Worm (Caenorhabditis elegans) whole organism, L4 larva: ENCODE data around the gene Y32G9A.2.

ENCODE experiments used
- D1046.2 ChIP-seq: fragments of 200-800 bp; sonication (Bioruptor generic); IDR thresholded peaks from 2 replicates; pipeline ENCODE4 v1.3.6; 2022; ENCODE audit warnings: missing genetic modification characterization, missing compliant biosample characterization
- F10B5.3 ChIP-seq: sonication (generic microtip); optimal IDR thresholded peaks from 2 replicates; lab custom pipeline; 2016; ENCODE audit warnings: mild to moderate bottlenecking, missing genetic modification characterization, missing compliant biosample characterization
- F26F4.8 ChIP-seq: fragments of 200-800 bp; sonication (Bioruptor generic); conservative IDR thresholded peaks from 2 replicates; pipeline ENCODE4 v1.3.6; 2022; ENCODE audit warnings: missing genetic modification characterization, missing compliant biosample characterization
- F37D6.2 ChIP-seq: sonication (generic microtip); optimal IDR thresholded peaks from 2 replicates; lab custom pipeline; 2016; ENCODE audit warnings: mild to moderate bottlenecking, missing genetic modification characterization, missing compliant biosample characterization
- F49E8.2 ChIP-seq: sonication (generic microtip); optimal IDR thresholded peaks from 2 replicates; lab custom pipeline; 2016; ENCODE audit warnings: missing compliant biosample characterization, mild to moderate bottlenecking, missing genetic modification characterization, borderline replicate concordance
- Y48G9A.11 ChIP-seq: fragments of 200-800 bp; sonication (Bioruptor generic); IDR thresholded peaks from 2 replicates; pipeline ENCODE4 v1.3.6; 2022; ENCODE audit warnings: missing genetic modification reagents, missing genetic modification characterization, missing compliant biosample characterization
- Y5F2A.4 ChIP-seq: fragments of 200-800 bp; sonication (Bioruptor generic); optimal IDR thresholded peaks from 2 replicates; lab custom pipeline; 2018; ENCODE audit warnings: mild to moderate bottlenecking, missing genetic modification characterization, missing compliant biosample characterization
- Y75B8A.6 ChIP-seq: fragments of 200-800 bp; sonication (Bioruptor generic); IDR thresholded peaks from 2 replicates; pipeline ENCODE4 v1.3.6; 2022; ENCODE audit warnings: missing genetic modification reagents, missing genetic modification characterization, missing compliant biosample characterization
- aha-1 ChIP-seq: fragments of 150-350 bp; peaks from one replicate; lab custom pipeline; 2014; ENCODE audit warnings: missing biosample characterization, missing genetic modification characterization
- ceh-32 ChIP-seq: sonication (generic microtip); optimal IDR thresholded peaks from 2 replicates; lab custom pipeline; 2016; ENCODE audit warnings: mild to moderate bottlenecking, missing genetic modification characterization, missing compliant biosample characterization; ENCODE audit not compliant: poor library complexity
- ctbp-1 ChIP-seq: fragments of 200-800 bp; sonication (Bioruptor generic); IDR thresholded peaks from 2 replicates; pipeline ENCODE4 v1.3.6; 2022; ENCODE audit warnings: missing genetic modification reagents, missing genetic modification characterization, missing compliant biosample characterization
- daf-12 ChIP-seq: fragments of 150-350 bp; optimal IDR thresholded peaks from 2 replicates; lab custom pipeline; 2014; ENCODE audit warnings: missing biosample characterization, missing genetic modification reagents, missing genetic modification characterization
- daf-16 ChIP-seq, 3 experiments: sonication (generic microtip); optimal IDR thresholded peaks; 2 replicates each; lab custom pipeline; 2016 to 2017; ENCODE audit warnings: missing genetic modification characterization in 3 of 3, missing genetic modification reagents in 3 of 3, mild to moderate bottlenecking in 2 of 3, missing compliant biosample characterization in 2 of 3, missing biosample characterization in 1 of 3, moderate library complexity in 1 of 3
- daf-19 ChIP-seq: fragments of 200-800 bp; sonication (Bioruptor generic); conservative IDR thresholded peaks from 2 replicates; pipeline ENCODE4 v1.3.6; 2022; ENCODE audit warnings: missing genetic modification characterization, missing compliant biosample characterization
- daf-8 ChIP-seq: fragments of 200-800 bp; sonication (Bioruptor generic); IDR thresholded peaks from 2 replicates; pipeline ENCODE4 v1.3.6; 2022; ENCODE audit warnings: missing genetic modification characterization, missing compliant biosample characterization
- dmd-8 ChIP-seq: fragments of 200-800 bp; sonication (Bioruptor generic); IDR thresholded peaks from 2 replicates; pipeline ENCODE4 v1.3.6; 2022; ENCODE audit warnings: missing genetic modification characterization, missing compliant biosample characterization
- dmd-9 ChIP-seq: fragments of 200-800 bp; sonication (Bioruptor generic); IDR thresholded peaks from 2 replicates; pipeline ENCODE4 v1.3.6; 2022; ENCODE audit warnings: missing genetic modification reagents, missing genetic modification characterization, missing compliant biosample characterization
- dpl-1 ChIP-seq: fragments of 150-350 bp; optimal IDR thresholded peaks from 2 replicates; lab custom pipeline; 2014; ENCODE audit warnings: missing biosample characterization, missing genetic modification reagents, missing genetic modification characterization
- egl-27 ChIP-seq: sonication (generic microtip); optimal IDR thresholded peaks from 3 replicates; lab custom pipeline; 2017; ENCODE audit warnings: missing biosample characterization, missing genetic modification reagents, missing genetic modification characterization
- fkh-10 ChIP-seq: fragments of 150-350 bp; optimal IDR thresholded peaks from 2 replicates; lab custom pipeline; 2014; ENCODE audit warnings: missing biosample characterization, missing genetic modification reagents, missing genetic modification characterization
- fos-1 ChIP-seq: fragments of 150-350 bp; optimal IDR thresholded peaks from 2 replicates; lab custom pipeline; 2014; ENCODE audit warnings: missing biosample characterization, missing genetic modification characterization
- hif-1 ChIP-seq, 2 experiments: sonication (generic microtip); optimal IDR thresholded peaks; 2 replicates each; lab custom pipeline; 2016 to 2017; ENCODE audit warnings: missing compliant biosample characterization in 2 of 2, missing genetic modification characterization in 2 of 2, missing genetic modification reagents in 2 of 2, missing genotype in 2 of 2, mild to moderate bottlenecking in 1 of 2
- hlh-11 ChIP-seq: fragments of 200-800 bp; sonication (Bioruptor generic); optimal IDR thresholded peaks from 2 replicates; lab custom pipeline; 2018; ENCODE audit warnings: mild to moderate bottlenecking, missing genetic modification characterization, missing compliant biosample characterization
- lim-7 ChIP-seq: fragments of 200-800 bp; sonication (Bioruptor generic); IDR thresholded peaks from 2 replicates; pipeline ENCODE4 v1.3.6; 2022; ENCODE audit warnings: missing genetic modification characterization, missing compliant biosample characterization
- lin-13 ChIP-seq: fragments of 150-350 bp; optimal IDR thresholded peaks from 2 replicates; lab custom pipeline; 2014; ENCODE audit warnings: missing biosample characterization, missing genetic modification reagents, missing genetic modification characterization
- lin-15B ChIP-seq: fragments of 150-350 bp; sonication (generic microtip); optimal IDR thresholded peaks from 3 replicates; lab custom pipeline; 2014; ENCODE audit warnings: missing biosample characterization, missing genetic modification characterization
- lin-38 ChIP-seq: fragments of 200-800 bp; sonication (Bioruptor generic); IDR thresholded peaks from 2 replicates; pipeline ENCODE4 v1.3.6; 2022; ENCODE audit warnings: missing genetic modification reagents, missing genetic modification characterization, missing compliant biosample characterization
- lin-39 ChIP-seq: fragments of 150-350 bp; optimal IDR thresholded peaks from 2 replicates; lab custom pipeline; 2014; ENCODE audit warnings: missing biosample characterization, missing genetic modification reagents, missing genetic modification characterization
- lsy-2 ChIP-seq, 2 experiments: fragments of 150-350 bp in 1 of 2; sonication (generic microtip) in 1 of 2; optimal IDR thresholded peaks; 2 replicates each; lab custom pipeline; 2014 to 2017; ENCODE audit warnings: missing biosample characterization in 2 of 2, missing genetic modification characterization in 2 of 2
- madf-9 ChIP-seq: fragments of 200-800 bp; sonication (Bioruptor generic); conservative IDR thresholded peaks from 2 replicates; pipeline ENCODE4 v1.3.6; 2022; ENCODE audit warnings: missing genetic modification reagents, missing genetic modification characterization, missing compliant biosample characterization
- mdl-1 ChIP-seq, 2 experiments: fragments of 150-350 bp in 1 of 2; sonication (generic microtip) in 1 of 2; optimal IDR thresholded peaks; 2 replicates each; lab custom pipeline; 2014 to 2017; ENCODE audit warnings: missing biosample characterization in 2 of 2, missing genetic modification characterization in 2 of 2
- mdt-29 ChIP-seq: fragments of 200-800 bp; sonication (Bioruptor generic); IDR thresholded peaks from 2 replicates; pipeline ENCODE4 v1.3.6; 2022; ENCODE audit warnings: missing genetic modification reagents, missing genetic modification characterization, missing compliant biosample characterization
- mep-1 ChIP-seq: fragments of 150-350 bp; sonication (generic microtip); optimal IDR thresholded peaks from 3 replicates; lab custom pipeline; 2014; ENCODE audit warnings: missing biosample characterization, missing genetic modification characterization
- nhr-10 ChIP-seq: fragments of 150-350 bp; optimal IDR thresholded peaks from 2 replicates; lab custom pipeline; 2014; ENCODE audit warnings: missing biosample characterization, missing genetic modification characterization
- nhr-111 ChIP-seq: fragments of 200-800 bp; sonication (Bioruptor generic); optimal IDR thresholded peaks from 2 replicates; lab custom pipeline; 2018; ENCODE audit warnings: mild to moderate bottlenecking, missing genetic modification characterization, missing compliant biosample characterization
- nhr-25 ChIP-seq: sonication (generic microtip); optimal IDR thresholded peaks from 2 replicates; lab custom pipeline; 2017; ENCODE audit warnings: missing genetic modification characterization, mild to moderate bottlenecking, missing compliant biosample characterization, antibody characterized with exemption, moderate library complexity, borderline replicate concordance; ENCODE audit not compliant: insufficient read depth
- nhr-6 ChIP-seq: fragments of 150-350 bp; optimal IDR thresholded peaks from 2 replicates; lab custom pipeline; 2014; ENCODE audit warnings: missing biosample characterization, missing genetic modification characterization
- nhr-77 ChIP-seq: fragments of 150-350 bp; optimal IDR thresholded peaks from 2 replicates; lab custom pipeline; 2014; ENCODE audit warnings: missing biosample characterization, missing genetic modification characterization
- pha-4 ChIP-seq, 2 experiments: fragments of 150-350 bp in 1 of 2; fragments of 200-800 bp in 1 of 2; sonication (Bioruptor generic) in 1 of 2; IDR thresholded peaks in 1 of 2; optimal IDR thresholded peaks in 1 of 2; 2 replicates each; pipeline versions ENCODE4 v1.3.6 to Lab custom; 2014 to 2022; ENCODE audit warnings: missing genetic modification characterization in 2 of 2, missing genetic modification reagents in 2 of 2, missing biosample characterization in 1 of 2, missing compliant biosample characterization in 1 of 2
- php-3 ChIP-seq: fragments of 200-800 bp; sonication (Bioruptor generic); IDR thresholded peaks from 2 replicates; pipeline ENCODE4 v1.3.6; 2022; ENCODE audit warnings: missing genetic modification reagents, missing genetic modification characterization, missing compliant biosample characterization
- rbr-2 ChIP-seq: sonication (generic microtip); optimal IDR thresholded peaks from 2 replicates; lab custom pipeline; 2016; ENCODE audit warnings: missing genotype, missing genetic modification characterization, missing compliant biosample characterization
- set-16 ChIP-seq: fragments of 200-800 bp; sonication (Bioruptor generic); IDR thresholded peaks from 2 replicates; pipeline ENCODE4 v1.3.6; 2022; ENCODE audit warnings: missing genetic modification reagents, missing genetic modification characterization, missing compliant biosample characterization
- spr-3 ChIP-seq: fragments of 200-800 bp; sonication (Bioruptor generic); optimal IDR thresholded peaks from 2 replicates; lab custom pipeline; 2018; ENCODE audit warnings: mild to moderate bottlenecking, missing genetic modification characterization, missing compliant biosample characterization
- tra-1 ChIP-seq: fragments of 200-800 bp; sonication (Bioruptor generic); IDR thresholded peaks from 2 replicates; pipeline ENCODE4 v1.3.6; 2022; ENCODE audit warnings: missing genetic modification reagents, missing genetic modification characterization, missing compliant biosample characterization
- unc-62 ChIP-seq, 3 experiments: fragments of 150-350 bp in 1 of 3; sonication (generic microtip); optimal IDR thresholded peaks in 2 of 3; peaks in 1 of 3; 1 replicate in 1 of 3; 2 replicates in 2 of 3; lab custom pipeline; 2014 to 2017; ENCODE audit warnings: missing biosample characterization in 3 of 3, missing genetic modification characterization in 3 of 3, missing genetic modification reagents in 3 of 3, missing genotype in 1 of 3
- zag-1 ChIP-seq: fragments of 150-350 bp; optimal IDR thresholded peaks from 2 replicates; lab custom pipeline; 2014; ENCODE audit warnings: missing biosample characterization, missing genetic modification characterization
- zfp-3 ChIP-seq: fragments of 200-800 bp; sonication (Bioruptor generic); conservative IDR thresholded peaks from 2 replicates; pipeline ENCODE4 v1.3.6; 2022; ENCODE audit warnings: missing genetic modification reagents, missing genetic modification characterization, missing compliant biosample characterization
- ztf-7 ChIP-seq: fragments of 150-350 bp; optimal IDR thresholded peaks from 2 replicates; lab custom pipeline; 2014; ENCODE audit warnings: missing biosample characterization, missing genetic modification characterization

The Y32G9A.2 gene

ce11 chrV:1868596-1869263 lies 49.6 kb upstream of the Y32G9A.2 start, which contains the start of gene knl-3 (continued):
- TF ChIP-seq unc-62 (GFP tag; optimal IDR thresholded peaks at IDR 0.05 in 1 of 2; lab: Kevin White, UChicago) (no peak), unc-62 (tag; optimal IDR thresholded peaks at IDR 0.05; lab: Kevin White, UChicago) (no peak), egl-27 (tag; lab: Kevin White, UChicago) (no peak), ceh-32 (tag; lab: Kevin White, UChicago) (no peak), ztf-7 (tag; lab: Kevin White, UChicago) (peak; percentile 70), rbr-2 (peak; percentile 87), F49E8.2 (peak; percentile 86), Y5F2A.4 (GFP tag; lab: Kevin White, UChicago) (no peak), daf-8 (GFP tag; lab: Robert Waterston, UW) (no peak), lim-7 (GFP tag; lab: Robert Waterston, UW) (no peak), lin-38 (GFP tag; lab: Robert Waterston, UW) (peak; percentile 94), F26F4.8 (GFP tag; lab: Robert Waterston, UW) (no peak), lin-13 (GFP tag; lab: Kevin White, UChicago) (peak; percentile 87), Y75B8A.6 (no peak), dpl-1 (GFP tag; lab: Kevin White, UChicago) (peak; percentile 98), daf-19 (GFP tag; lab: Robert Waterston, UW) (no peak), F37D6.2 (peak; percentile 60), dmd-9 (peak; percentile 81), hif-1 (tag; optimal IDR thresholded peaks at IDR 0.05; lab: Kevin White, UChicago) (peak; percentile 0 to 66), mep-1 (peak; percentile 92), Y48G9A.11 (peak; percentile 84), nhr-111 (GFP tag; lab: Kevin White, UChicago) (no peak), hlh-11 (tag; lab: Kevin White, UChicago) (peak; percentile 81), nhr-10 (tag; lab: Kevin White, UChicago) (no peak), fos-1 (tag; lab: Kevin White, UChicago) (no peak), F10B5.3 (tag; lab: Kevin White, UChicago) (peak; percentile 66), lin-39 (tag; lab: Kevin White, UChicago) (no peak), nhr-77 (tag; lab: Kevin White, UChicago) (peak; percentile 85), tra-1 (GFP tag; lab: Robert Waterston, UW) (peak; percentile 54; the same call in 1 of the 2 replicates), spr-3 (peak; percentile 78), zfp-3 (GFP tag; lab: Robert Waterston, UW) (peak; percentile 80), lin-15B (tag; lab: Kevin White, UChicago) (peak; percentile 64), D1046.2 (GFP tag; lab: Robert Waterston, UW) (peak; percentile 72), nhr-6 (tag; lab: Kevin White, UChicago) (peak; percentile 57), daf-16 (GFP tag; optimal IDR thresholded peaks at IDR 0.05; lab: Kevin White, UChicago) (peak in 1 of 2 experiments; percentile 45), daf-16 (tag; optimal IDR thresholded peaks at IDR 0.05; lab: Kevin White, UChicago) (peak; percentile 44), nhr-25 (peak; percentile 67), madf-9 (GFP tag; lab: Robert Waterston, UW) (no peak), daf-12 (tag; lab: Kevin White, UChicago) (no peak), zag-1 (tag; lab: Kevin White, UChicago) (no peak), mdl-1 (tag; optimal IDR thresholded peaks at IDR 0.05; lab: Kevin White, UChicago) (peak in 1 of 2 experiments; percentile 32), lsy-2 (tag; optimal IDR thresholded peaks at IDR 0.05; lab: Kevin White, UChicago) (peak; percentile 32 to 91), ctbp-1 (GFP tag; lab: Robert Waterston, UW) (peak; percentile 80), pha-4 (GFP tag; IDR thresholded peaks at IDR 0.05; lab: Robert Waterston, UW) (peak; percentile 76; the same call in 1 of the 2 replicates), pha-4 (tag; optimal IDR thresholded peaks at IDR 0.05; lab: Kevin White, UChicago) (no peak), set-16 (GFP tag; lab: Robert Waterston, UW) (no peak; the same call in 1 of the 2 replicates), fkh-10 (GFP tag; lab: Kevin White, UChicago) (peak; percentile 68), dmd-8 (no peak), mdt-29 (peak; percentile 77; the same call in 1 of the 2 replicates), aha-1 (tag; lab: Kevin White, UChicago) (peak; percentile 46), php-3 (GFP tag; lab: Robert Waterston, UW) (peak; percentile 68)
